Fruit fly (Drosophila melanogaster) S2 (cell line): ENCODE measurements around the gene CG16798.

ENCODE experiments used
- CG8478 ChIP-seq: fragments of >200 bp; optimal IDR thresholded peaks from 2 replicates; lab custom pipeline; 2018
- CTCF ChIP-seq, 2 experiments: fragments of >200 bp; optimal IDR thresholded peaks; 2 replicates each; lab custom pipeline; 2018

DNA sequence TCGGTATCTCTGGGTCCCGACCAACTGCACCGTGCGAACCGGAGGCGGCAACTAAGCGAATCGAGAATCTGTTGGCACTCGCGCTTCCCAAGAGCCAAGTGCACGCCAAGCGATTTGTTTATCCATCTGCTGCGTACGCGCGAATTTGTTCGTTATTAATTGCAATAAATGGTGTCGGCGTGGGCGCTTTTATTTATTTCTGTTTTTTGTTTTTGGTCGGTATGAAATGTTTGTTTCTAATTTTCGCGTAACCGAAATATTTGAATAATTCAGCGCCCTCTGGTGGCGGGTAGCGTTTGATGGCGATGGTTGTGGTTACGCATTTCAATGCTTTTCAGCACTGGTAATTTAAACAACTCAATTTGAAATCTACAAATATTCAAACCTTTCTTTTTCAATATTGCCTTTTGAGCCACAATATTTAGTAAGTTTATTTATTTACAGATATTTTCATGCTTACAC, 32.6 kb upstream of the CG16798 start, which contains the start of gene CG10947:
- peak; percentile 84 to 91 for TF ChIP-seq CTCF (optimal IDR thresholded peaks at IDR 0.05; lab: Kevin White, UChicago)
- no peak for TF ChIP-seq CG8478
